Worm (Caenorhabditis elegans) whole organism, late embryonic: ENCODE results near the gene gmn-1.
A peak's percentile ranks its signal among the peaks of the same experiment; 100 is the strongest.

Experiments
- C38D4.7 ChIP-seq: fragments of 200-800 bp; sonication (Bioruptor generic); optimal IDR thresholded peaks from 2 replicates; lab custom pipeline; 2018; ENCODE audit warnings: mild to moderate bottlenecking, missing genetic modification characterization, moderate library complexity, missing compliant biosample characterization
- F13H6.1 ChIP-seq: sonication (generic microtip); optimal IDR thresholded peaks from 2 replicates; lab custom pipeline; 2016; ENCODE audit warnings: missing genetic modification characterization, missing compliant biosample characterization
- K02D7.2 ChIP-seq: sonication (generic microtip); optimal IDR thresholded peaks from 2 replicates; lab custom pipeline; 2017; ENCODE audit warnings: mild to moderate bottlenecking, missing genetic modification characterization, missing compliant biosample characterization
- K09A11.1 ChIP-seq: sonication (generic microtip); optimal IDR thresholded peaks from 2 replicates; lab custom pipeline; 2017; ENCODE audit warnings: antibody characterized with exemption, mild to moderate bottlenecking, missing genetic modification characterization, missing compliant biosample characterization; ENCODE audit not compliant: insufficient read depth
- T23F11.4 ChIP-seq: fragments of 200-800 bp; sonication (Bioruptor generic); optimal IDR thresholded peaks from 2 replicates; lab custom pipeline; 2018; ENCODE audit warnings: mild to moderate bottlenecking, missing genetic modification characterization, missing compliant biosample characterization
- Y22D7AL.16 ChIP-seq: sonication (generic microtip); optimal IDR thresholded peaks from 2 replicates; lab custom pipeline; 2016; ENCODE audit warnings: missing genetic modification characterization, missing compliant biosample characterization
- ahr-1 ChIP-seq: sonication (generic microtip); optimal IDR thresholded peaks from 2 replicates; lab custom pipeline; 2016; ENCODE audit warnings: missing genetic modification characterization, missing compliant biosample characterization
- ceh-14 ChIP-seq: sonication (generic microtip); optimal IDR thresholded peaks from 2 replicates; lab custom pipeline; 2016; ENCODE audit warnings: missing genotype, missing genetic modification characterization, missing compliant biosample characterization
- ceh-2 ChIP-seq: sonication (generic microtip); optimal IDR thresholded peaks from 2 replicates; lab custom pipeline; 2016; ENCODE audit warnings: missing genotype, missing genetic modification characterization, missing compliant biosample characterization
- ceh-24 ChIP-seq: sonication (generic microtip); optimal IDR thresholded peaks from 2 replicates; lab custom pipeline; 2016; ENCODE audit warnings: mild to moderate bottlenecking, missing genetic modification characterization, missing compliant biosample characterization
- ceh-30 ChIP-seq: fragments of 150-350 bp; optimal IDR thresholded peaks from 2 replicates; lab custom pipeline; 2014; ENCODE audit warnings: missing biosample characterization, missing genetic modification characterization
- ceh-31 ChIP-seq: sonication (generic microtip); optimal IDR thresholded peaks from 2 replicates; lab custom pipeline; 2016; ENCODE audit warnings: missing genetic modification characterization, missing compliant biosample characterization
- ceh-34 ChIP-seq: sonication (generic microtip); optimal IDR thresholded peaks from 2 replicates; lab custom pipeline; 2016; ENCODE audit warnings: mild to moderate bottlenecking, missing genetic modification characterization, missing compliant biosample characterization
- ceh-45 ChIP-seq: fragments of 200-800 bp; sonication (Bioruptor generic); IDR thresholded peaks from 2 replicates; pipeline ENCODE4 v1.3.6; 2022; ENCODE audit warnings: missing genetic modification reagents, missing genetic modification characterization, missing compliant biosample characterization
- ceh-6 ChIP-seq: fragments of 200-800 bp; sonication (Bioruptor generic); optimal IDR thresholded peaks from 2 replicates; lab custom pipeline; 2018; ENCODE audit warnings: mild to moderate bottlenecking, missing genetic modification characterization, missing compliant biosample characterization
- ceh-9 ChIP-seq: sonication (generic microtip); optimal IDR thresholded peaks from 2 replicates; lab custom pipeline; 2016; ENCODE audit warnings: mild to moderate bottlenecking, missing genetic modification characterization, inconsistent platforms, missing compliant biosample characterization
- che-1 ChIP-seq: sonication (generic microtip); optimal IDR thresholded peaks from 2 replicates; lab custom pipeline; 2016; ENCODE audit warnings: mild to moderate bottlenecking, missing genetic modification characterization, missing compliant biosample characterization
- dve-1 ChIP-seq: sonication (generic microtip); optimal IDR thresholded peaks from 2 replicates; lab custom pipeline; 2017; ENCODE audit warnings: antibody characterized with exemption, mild to moderate bottlenecking, missing genetic modification characterization, missing compliant biosample characterization
- elt-2 ChIP-seq: sonication (generic microtip); optimal IDR thresholded peaks from 2 replicates; lab custom pipeline; 2016; ENCODE audit warnings: missing genetic modification reagents, missing genetic modification characterization, missing compliant biosample characterization
- elt-4 ChIP-seq: sonication (generic microtip); optimal IDR thresholded peaks from 2 replicates; lab custom pipeline; 2016; ENCODE audit warnings: missing genetic modification characterization, missing compliant biosample characterization
- ets-4 ChIP-seq: sonication (generic microtip); optimal IDR thresholded peaks from 2 replicates; lab custom pipeline; 2016; ENCODE audit warnings: missing genetic modification characterization, missing compliant biosample characterization
- fax-1 ChIP-seq: sonication (generic microtip); optimal IDR thresholded peaks from 2 replicates; lab custom pipeline; 2016; ENCODE audit warnings: missing genotype, missing genetic modification characterization, missing compliant biosample characterization
- fkh-10 ChIP-seq: fragments of 150-350 bp; optimal IDR thresholded peaks from 2 replicates; lab custom pipeline; 2014; ENCODE audit warnings: missing biosample characterization, missing genetic modification reagents, missing genetic modification characterization
- fkh-6 ChIP-seq: sonication (generic microtip); optimal IDR thresholded peaks from 2 replicates; lab custom pipeline; 2016; ENCODE audit warnings: missing genetic modification characterization, missing compliant biosample characterization
- gmeb-2 ChIP-seq: sonication (generic microtip); optimal IDR thresholded peaks from 2 replicates; lab custom pipeline; 2016; ENCODE audit warnings: missing genetic modification characterization, inconsistent platforms, missing compliant biosample characterization
- hlh-13 ChIP-seq: fragments of 200-800 bp; sonication (Bioruptor generic); optimal IDR thresholded peaks from 2 replicates; lab custom pipeline; 2018; ENCODE audit warnings: mild to moderate bottlenecking, missing genetic modification characterization, missing compliant biosample characterization
- hlh-15 ChIP-seq: sonication (generic microtip); optimal IDR thresholded peaks from 2 replicates; lab custom pipeline; 2016; ENCODE audit warnings: missing genetic modification characterization, missing compliant biosample characterization
- hlh-30 ChIP-seq: sonication (generic microtip); optimal IDR thresholded peaks from 2 replicates; lab custom pipeline; 2017; ENCODE audit warnings: antibody characterized with exemption, missing genetic modification characterization, missing compliant biosample characterization; ENCODE audit not compliant: insufficient read depth
- hlh-8 ChIP-seq: sonication (generic microtip); optimal IDR thresholded peaks from 2 replicates; lab custom pipeline; 2016; ENCODE audit warnings: missing genotype, missing genetic modification characterization, missing compliant biosample characterization
- lim-6 ChIP-seq: sonication (generic microtip); optimal IDR thresholded peaks from 2 replicates; lab custom pipeline; 2016; ENCODE audit warnings: missing genetic modification characterization, missing compliant biosample characterization
- nfya-1 ChIP-seq: sonication (generic microtip); optimal IDR thresholded peaks from 2 replicates; lab custom pipeline; 2017; ENCODE audit warnings: missing genetic modification characterization, mild to moderate bottlenecking, missing compliant biosample characterization, antibody characterized with exemption, moderate library complexity
- nhr-232 ChIP-seq: sonication (generic microtip); optimal IDR thresholded peaks from 2 replicates; lab custom pipeline; 2016; ENCODE audit warnings: missing genetic modification characterization, missing compliant biosample characterization
- npax-4 ChIP-seq: sonication (generic microtip); optimal IDR thresholded peaks from 2 replicates; lab custom pipeline; 2016; ENCODE audit warnings: missing genetic modification characterization, missing compliant biosample characterization
- odd-2 ChIP-seq: sonication (generic microtip); optimal IDR thresholded peaks from 2 replicates; lab custom pipeline; 2017; ENCODE audit warnings: antibody characterized with exemption, mild to moderate bottlenecking, missing genetic modification characterization, missing compliant biosample characterization
- pat-9 ChIP-seq: fragments of 200-800 bp; sonication (Bioruptor generic); optimal IDR thresholded peaks from 2 replicates; lab custom pipeline; 2018; ENCODE audit warnings: mild to moderate bottlenecking, missing genetic modification characterization, moderate library complexity, missing compliant biosample characterization
- pax-1 ChIP-seq: fragments of 150-350 bp; optimal IDR thresholded peaks from 2 replicates; lab custom pipeline; 2014; ENCODE audit warnings: missing biosample characterization, missing genetic modification characterization
- pha-2 ChIP-seq: sonication (generic microtip); optimal IDR thresholded peaks from 2 replicates; lab custom pipeline; 2017; ENCODE audit warnings: mild to moderate bottlenecking, missing genetic modification characterization, missing compliant biosample characterization
- pha-4 ChIP-seq: fragments of 150-350 bp; optimal IDR thresholded peaks from 2 replicates; lab custom pipeline; 2018; ENCODE audit warnings: missing biosample characterization, missing genetic modification reagents, missing genetic modification characterization
- pqm-1 ChIP-seq: sonication (generic microtip); optimal IDR thresholded peaks from 2 replicates; lab custom pipeline; 2016; ENCODE audit warnings: missing genetic modification characterization, missing compliant biosample characterization
- ref-2 ChIP-seq: sonication (generic microtip); optimal IDR thresholded peaks from 2 replicates; lab custom pipeline; 2016; ENCODE audit warnings: missing genetic modification characterization, missing compliant biosample characterization
- rnt-1 ChIP-seq: sonication (generic microtip); optimal IDR thresholded peaks from 2 replicates; lab custom pipeline; 2016; ENCODE audit warnings: missing genetic modification characterization, missing compliant biosample characterization
- sdc-2 ChIP-seq: sonication (generic microtip); optimal IDR thresholded peaks from 2 replicates; lab custom pipeline; 2016; ENCODE audit warnings: missing genotype, missing genetic modification characterization, missing compliant biosample characterization
- syd-9 ChIP-seq: sonication (generic microtip); optimal IDR thresholded peaks from 2 replicates; lab custom pipeline; 2016; ENCODE audit warnings: mild to moderate bottlenecking, missing genetic modification characterization, moderate library complexity, missing compliant biosample characterization
- tbx-2 ChIP-seq: sonication (generic microtip); optimal IDR thresholded peaks from 2 replicates; lab custom pipeline; 2016; ENCODE audit warnings: missing genetic modification characterization, missing compliant biosample characterization
- tbx-7 ChIP-seq: sonication (generic microtip); optimal IDR thresholded peaks from 2 replicates; lab custom pipeline; 2016; ENCODE audit warnings: missing genotype, missing genetic modification characterization, missing compliant biosample characterization
- unc-3 ChIP-seq, 2 experiments: fragments of 200-800 bp in 1 of 2; sonication (Bioruptor generic) in 1 of 2; sonication (generic microtip) in 1 of 2; conservative IDR thresholded peaks in 1 of 2; optimal IDR thresholded peaks in 1 of 2; 2 replicates each; pipeline versions ENCODE4 v1.3.6 to Lab custom; 2016 to 2022; ENCODE audit warnings: missing compliant biosample characterization in 2 of 2, missing genetic modification characterization in 2 of 2, missing genetic modification reagents in 1 of 2
- unc-42 ChIP-seq: sonication (generic microtip); optimal IDR thresholded peaks from 2 replicates; lab custom pipeline; 2016; ENCODE audit warnings: missing genotype, missing genetic modification characterization, missing compliant biosample characterization
- unc-55 ChIP-seq: sonication (generic microtip); optimal IDR thresholded peaks from 2 replicates; lab custom pipeline; 2017; ENCODE audit warnings: missing biosample characterization, missing genetic modification reagents, missing genetic modification characterization
- unc-86 ChIP-seq: sonication (generic microtip); optimal IDR thresholded peaks from 2 replicates; lab custom pipeline; 2016; ENCODE audit warnings: missing genetic modification characterization, missing compliant biosample characterization
- ztf-16 ChIP-seq: sonication (generic microtip); optimal IDR thresholded peaks from 2 replicates; lab custom pipeline; 2017; ENCODE audit warnings: missing genetic modification characterization, missing compliant biosample characterization

Gene gmn-1

ce11 chrIII:12225234-12225633, at the start of gene gmn-1:
TSS of gene gmn-1 (minus strand) at chrIII:12225331.
- TF ChIP-seq dve-1 (tag; lab: Kevin White, UChicago), result no peak
- no peak for TF ChIP-seq ceh-34 (tag; lab: Kevin White, UChicago)
- no peak for TF ChIP-seq nfya-1
- no peak for TF ChIP-seq npax-4
- no peak for TF ChIP-seq ahr-1
- TF ChIP-seq hlh-30 (tag; lab: Kevin White, UChicago), result no peak
- TF ChIP-seq pat-9 (tag; lab: Kevin White, UChicago), result no peak
- TF ChIP-seq ceh-9 (tag; lab: Kevin White, UChicago), result no peak
- no peak for TF ChIP-seq syd-9 (tag; lab: Kevin White, UChicago)
- TF ChIP-seq gmeb-2 (tag; lab: Kevin White, UChicago), result no peak
- no peak for TF ChIP-seq ceh-2 (tag; lab: Kevin White, UChicago)
- TF ChIP-seq K02D7.2 (tag; lab: Kevin White, UChicago), result no peak
- TF ChIP-seq pha-2 (tag; lab: Kevin White, UChicago), result no peak
- no peak for TF ChIP-seq ceh-14 (tag; lab: Kevin White, UChicago)

DNA sequence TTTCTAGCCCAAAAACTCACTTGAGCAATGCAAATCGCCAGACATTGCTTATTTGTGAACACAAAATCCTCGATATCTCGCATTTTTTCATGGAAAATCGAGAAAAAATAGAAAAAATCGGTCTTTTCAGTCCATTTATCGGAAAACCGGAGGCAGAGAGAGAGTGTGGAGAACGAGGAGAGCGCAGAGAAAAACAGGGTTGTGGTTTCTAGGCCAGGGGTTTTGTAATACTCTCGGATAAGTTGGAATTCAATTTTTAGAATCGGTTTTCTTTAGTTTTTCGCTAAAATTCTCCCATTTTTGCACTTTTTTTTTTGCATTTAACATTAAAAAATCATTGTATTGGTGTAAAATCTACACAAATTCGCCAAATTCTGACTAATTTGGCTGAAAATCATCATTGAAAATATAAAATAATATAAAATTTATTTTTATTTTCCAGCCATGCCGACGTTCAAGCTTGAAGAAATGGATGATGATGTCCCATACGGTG, 48.5 kb upstream of the gmn-1 start, which contains the start of the genes Y75B8A.24 and Y75B8A.25:
Gene Y75B8A.24, minus strand, starts transcription at position 155 of the 493 bp plus-strand sequence.
Gene Y75B8A.25, plus strand, starts transcription at position 443 of the 493 bp plus-strand sequence.
- TF ChIP-seq pqm-1 (tag; lab: Kevin White, UChicago) (no peak), tbx-7 (tag; lab: Kevin White, UChicago) (peak; percentile 65), pha-2 (tag; lab: Kevin White, UChicago) (no peak), fax-1 (tag; lab: Kevin White, UChicago) (no peak), nhr-232 (tag; lab: Kevin White, UChicago) (no peak), tbx-2 (tag; lab: Kevin White, UChicago) (peak; percentile 78), K02D7.2 (tag; lab: Kevin White, UChicago) (no peak), elt-4 (tag; lab: Kevin White, UChicago) (no peak), unc-55 (GFP tag; lab: Kevin White, UChicago) (no peak), fkh-6 (peak; percentile 18), fkh-10 (GFP tag; lab: Kevin White, UChicago) (no peak), hlh-8 (peak; percentile 48), pat-9 (tag; lab: Kevin White, UChicago) (no peak), unc-42 (tag; lab: Kevin White, UChicago) (peak; percentile 31), odd-2 (tag; lab: Kevin White, UChicago) (no peak), unc-3 (GFP tag; conservative IDR thresholded peaks at IDR 0.05; lab: Robert Waterston, UW) (no peak), unc-3 (tag; optimal IDR thresholded peaks at IDR 0.05; lab: Kevin White, UChicago) (no peak), Y22D7AL.16 (tag; lab: Kevin White, UChicago) (no peak), ztf-16 (tag; lab: Kevin White, UChicago) (no peak), ceh-30 (no peak), C38D4.7 (GFP tag; lab: Kevin White, UChicago) (no peak), ets-4 (tag; lab: Kevin White, UChicago) (peak; percentile 85), che-1 (tag; lab: Kevin White, UChicago) (no peak), ceh-31 (tag; lab: Kevin White, UChicago) (peak; percentile 89), syd-9 (tag; lab: Kevin White, UChicago) (no peak), lim-6 (peak; percentile 29), rnt-1 (tag; lab: Kevin White, UChicago) (peak; percentile 47), ceh-6 (no peak), F13H6.1 (tag; lab: Kevin White, UChicago) (no peak), elt-2 (tag; lab: Kevin White, UChicago) (no peak), nfya-1 (peak; percentile 42), pax-1 (no peak), unc-86 (tag; lab: Kevin White, UChicago) (no peak), gmeb-2 (tag; lab: Kevin White, UChicago) (no peak), ceh-14 (tag; lab: Kevin White, UChicago) (no peak), hlh-15 (tag; lab: Kevin White, UChicago) (no peak), ref-2 (tag; lab: Kevin White, UChicago) (peak; percentile 55), hlh-13 (GFP tag; lab: Kevin White, UChicago) (no peak), T23F11.4 (GFP tag; lab: Kevin White, UChicago) (no peak), ceh-24 (no peak), K09A11.1 (tag; lab: Kevin White, UChicago) (no peak), pha-4 (tag; lab: Kevin White, UChicago) (no peak), sdc-2 (tag; lab: Kevin White, UChicago) (no peak), ceh-45 (GFP tag; lab: Robert Waterston, UW) (no peak)
